Worm (Caenorhabditis elegans) whole organism, L1 larva: Measurements from ENCODE around the gene F20H11.1.

Experiments used
- C04F5.9 ChIP-seq: sonication (generic microtip); optimal IDR thresholded peaks from 2 replicates; lab custom pipeline; 2016; ENCODE audit warnings: missing genetic modification characterization, missing compliant biosample characterization
- C16A3.4 ChIP-seq: fragments of 150-350 bp; optimal IDR thresholded peaks from 2 replicates; lab custom pipeline; 2014; ENCODE audit warnings: missing biosample characterization, missing genetic modification characterization
- F16B12.6 ChIP-seq: fragments of 150-350 bp; optimal IDR thresholded peaks from 2 replicates; lab custom pipeline; 2014; ENCODE audit warnings: missing biosample characterization, missing genetic modification characterization
- Y116A8C.19 ChIP-seq: sonication (generic microtip); optimal IDR thresholded peaks from 2 replicates; lab custom pipeline; 2016; ENCODE audit warnings: missing compliant biosample characterization, missing genetic modification characterization, borderline replicate concordance
- alr-1 ChIP-seq: fragments of 200-800 bp; sonication (Bioruptor generic); optimal IDR thresholded peaks from 2 replicates; lab custom pipeline; 2018; ENCODE audit warnings: borderline replicate concordance, mild to moderate bottlenecking, missing genetic modification characterization, missing compliant biosample characterization
- aly-2 ChIP-seq: fragments of 150-350 bp; optimal IDR thresholded peaks from 2 replicates; lab custom pipeline; 2014; ENCODE audit warnings: missing biosample characterization, missing genetic modification characterization
- blmp-1 ChIP-seq: fragments of 150-350 bp; optimal IDR thresholded peaks from 2 replicates; lab custom pipeline; 2014; ENCODE audit warnings: missing biosample characterization, missing genetic modification characterization
- ceh-63 ChIP-seq: fragments of 200-800 bp; sonication (Bioruptor generic); optimal IDR thresholded peaks from 2 replicates; lab custom pipeline; 2018; ENCODE audit warnings: mild to moderate bottlenecking, missing genetic modification characterization, missing compliant biosample characterization
- ceh-8 ChIP-seq: fragments of 200-800 bp; sonication (Bioruptor generic); optimal IDR thresholded peaks from 2 replicates; lab custom pipeline; 2018; ENCODE audit warnings: mild to moderate bottlenecking, missing genetic modification characterization, moderate library complexity, missing compliant biosample characterization
- ceh-82 ChIP-seq, 3 experiments: fragments of 150-350 bp in 1 of 3; sonication (generic microtip) in 2 of 3; optimal IDR thresholded peaks; 2 replicates each; lab custom pipeline; 2014 to 2017; ENCODE audit warnings: missing biosample characterization in 3 of 3, missing genetic modification characterization in 3 of 3
- ceh-88 ChIP-seq: fragments of 200-800 bp; sonication (Bioruptor generic); IDR thresholded peaks from 2 replicates; pipeline ENCODE4 v1.3.6; 2022; ENCODE audit warnings: missing genetic modification characterization, missing compliant biosample characterization
- ces-1 ChIP-seq: fragments of 150-350 bp; optimal IDR thresholded peaks from 2 replicates; lab custom pipeline; 2014; ENCODE audit warnings: missing biosample characterization, missing genetic modification reagents, missing genetic modification characterization
- dpl-1 ChIP-seq, 3 experiments: fragments of 150-350 bp in 2 of 3; sonication (generic microtip) in 1 of 3; optimal IDR thresholded peaks; 2 replicates each; lab custom pipeline; 2014 to 2017; ENCODE audit warnings: missing biosample characterization in 3 of 3, missing genetic modification characterization in 3 of 3, missing genetic modification reagents in 3 of 3
- efl-1 ChIP-seq, 4 experiments: fragments of 150-350 bp; optimal IDR thresholded peaks in 3 of 4; peaks in 1 of 4; 1 replicate in 1 of 4; 2 replicates in 3 of 4; lab custom pipeline; 2014; ENCODE audit warnings: missing biosample characterization in 2 of 4, missing genetic modification characterization in 2 of 4, missing genetic modification reagents in 2 of 4
- egl-13 ChIP-seq: sonication (generic microtip); optimal IDR thresholded peaks from 2 replicates; lab custom pipeline; 2016; ENCODE audit warnings: missing genotype, missing genetic modification reagents, missing genetic modification characterization, missing compliant biosample characterization
- elt-2 ChIP-seq: sonication (generic microtip); optimal IDR thresholded peaks from 2 replicates; lab custom pipeline; 2016; ENCODE audit warnings: missing genetic modification characterization, mild to moderate bottlenecking, inconsistent platforms, missing compliant biosample characterization, missing genetic modification reagents
- ets-5 ChIP-seq: fragments of 200-800 bp; sonication (Bioruptor generic); IDR thresholded peaks from 2 replicates; pipeline ENCODE4 v1.3.6; 2022; ENCODE audit warnings: missing genetic modification characterization, missing compliant biosample characterization
- fkh-4 ChIP-seq: sonication (generic microtip); optimal IDR thresholded peaks from 2 replicates; lab custom pipeline; 2016; ENCODE audit warnings: missing compliant biosample characterization, missing genetic modification characterization, borderline replicate concordance
- fkh-8 ChIP-seq: sonication (generic microtip); optimal IDR thresholded peaks from 2 replicates; lab custom pipeline; 2016; ENCODE audit warnings: mild to moderate bottlenecking, missing genetic modification characterization, missing compliant biosample characterization
- fos-1 ChIP-seq: fragments of 150-350 bp; optimal IDR thresholded peaks from 2 replicates; lab custom pipeline; 2014; ENCODE audit warnings: missing biosample characterization, missing genetic modification characterization
- grh-1 ChIP-seq: fragments of 200-800 bp; sonication (Bioruptor generic); IDR thresholded peaks from 2 replicates; pipeline ENCODE4 v1.3.6; 2022; ENCODE audit warnings: missing genetic modification reagents, missing genetic modification characterization, missing compliant biosample characterization
- hlh-17 ChIP-seq: fragments of 200-800 bp; sonication (Bioruptor generic); optimal IDR thresholded peaks from 2 replicates; lab custom pipeline; 2018; ENCODE audit warnings: missing genetic modification characterization, mild to moderate bottlenecking, missing compliant biosample characterization, moderate library complexity, borderline replicate concordance
- hpl-2 ChIP-seq: fragments of 150-350 bp; optimal IDR thresholded peaks from 2 replicates; lab custom pipeline; 2014; ENCODE audit warnings: missing biosample characterization, missing genetic modification reagents, missing genetic modification characterization
- irx-1 ChIP-seq: sonication (generic microtip); optimal IDR thresholded peaks from 2 replicates; lab custom pipeline; 2016; ENCODE audit warnings: missing genetic modification characterization, missing compliant biosample characterization
- lin-35 ChIP-seq, 2 experiments: fragments of 150-350 bp; optimal IDR thresholded peaks; 2 replicates each; lab custom pipeline; 2014; ENCODE audit warnings: missing biosample characterization in 2 of 2, missing genetic modification characterization in 2 of 2, missing genetic modification reagents in 2 of 2
- lir-3 ChIP-seq: sonication (generic microtip); optimal IDR thresholded peaks from 2 replicates; lab custom pipeline; 2016; ENCODE audit warnings: mild to moderate bottlenecking, missing genetic modification characterization, moderate library complexity, missing compliant biosample characterization; ENCODE audit not compliant: poor library complexity
- mdl-1 ChIP-seq, 2 experiments: fragments of 150-350 bp; optimal IDR thresholded peaks; 2 replicates each; lab custom pipeline; 2014 to 2017; ENCODE audit warnings: missing biosample characterization in 2 of 2, missing genetic modification characterization in 2 of 2, inconsistent platforms in 1 of 2
- mep-1 ChIP-seq: fragments of 150-350 bp; optimal IDR thresholded peaks from 2 replicates; lab custom pipeline; 2014; ENCODE audit warnings: missing biosample characterization, missing genetic modification characterization
- nhr-12 ChIP-seq: sonication (generic microtip); optimal IDR thresholded peaks from 2 replicates; lab custom pipeline; 2017; ENCODE audit warnings: missing biosample characterization, missing genetic modification characterization
- nhr-19 ChIP-seq: fragments of 200-800 bp; sonication (Bioruptor generic); conservative IDR thresholded peaks from 2 replicates; pipeline ENCODE4 v1.3.6; 2022; ENCODE audit warnings: missing genetic modification characterization, missing compliant biosample characterization
- nhr-20 ChIP-seq: sonication (generic microtip); optimal IDR thresholded peaks from 2 replicates; lab custom pipeline; 2016; ENCODE audit warnings: mild to moderate bottlenecking, missing genetic modification characterization, missing compliant biosample characterization
- nhr-237 ChIP-seq: fragments of 150-350 bp; optimal IDR thresholded peaks from 2 replicates; lab custom pipeline; 2014; ENCODE audit warnings: missing biosample characterization, missing genetic modification characterization
- nhr-28 ChIP-seq: fragments of 150-350 bp; optimal IDR thresholded peaks from 2 replicates; lab custom pipeline; 2014; ENCODE audit warnings: missing biosample characterization, missing genetic modification characterization
- nhr-47 ChIP-seq: sonication (generic microtip); optimal IDR thresholded peaks from 2 replicates; lab custom pipeline; 2016; ENCODE audit warnings: mild to moderate bottlenecking, missing genetic modification characterization, moderate library complexity, missing compliant biosample characterization
- nhr-71 ChIP-seq: sonication (generic microtip); optimal IDR thresholded peaks from 2 replicates; lab custom pipeline; 2016; ENCODE audit warnings: mild to moderate bottlenecking, missing genetic modification characterization, moderate library complexity, missing compliant biosample characterization
- nhr-84 ChIP-seq: sonication (generic microtip); optimal IDR thresholded peaks from 2 replicates; lab custom pipeline; 2017; ENCODE audit warnings: missing biosample characterization, missing genetic modification characterization
- pag-3 ChIP-seq: sonication (generic microtip); optimal IDR thresholded peaks from 2 replicates; lab custom pipeline; 2017; ENCODE audit warnings: missing genetic modification characterization, mild to moderate bottlenecking, missing compliant biosample characterization, antibody characterized with exemption, borderline replicate concordance; ENCODE audit not compliant: insufficient read depth
- pqm-1 ChIP-seq: sonication (generic microtip); optimal IDR thresholded peaks from 3 replicates; lab custom pipeline; 2017; ENCODE audit warnings: missing biosample characterization, missing genetic modification characterization
- rnt-1 ChIP-seq: sonication (generic microtip); optimal IDR thresholded peaks from 2 replicates; lab custom pipeline; 2016; ENCODE audit warnings: mild to moderate bottlenecking, missing genetic modification characterization, moderate library complexity, missing compliant biosample characterization
- snu-23 ChIP-seq: sonication (generic microtip); optimal IDR thresholded peaks from 2 replicates; lab custom pipeline; 2016; ENCODE audit warnings: missing genetic modification characterization, missing compliant biosample characterization
- sptf-1 ChIP-seq: fragments of 150-350 bp; optimal IDR thresholded peaks from 2 replicates; lab custom pipeline; 2014; ENCODE audit warnings: missing biosample characterization, missing genetic modification characterization
- sup-37 ChIP-seq: fragments of 200-800 bp; sonication (Bioruptor generic); optimal IDR thresholded peaks from 2 replicates; lab custom pipeline; 2018; ENCODE audit warnings: mild to moderate bottlenecking, missing genetic modification characterization, missing compliant biosample characterization
- tbx-2 ChIP-seq: sonication (generic microtip); optimal IDR thresholded peaks from 2 replicates; lab custom pipeline; 2016; ENCODE audit warnings: missing genetic modification characterization, missing compliant biosample characterization
- tlp-1 ChIP-seq: fragments of 150-350 bp; optimal IDR thresholded peaks from 2 replicates; lab custom pipeline; 2014; ENCODE audit warnings: missing biosample characterization, missing genetic modification characterization
- unc-130 ChIP-seq: fragments of 150-350 bp; optimal IDR thresholded peaks from 2 replicates; lab custom pipeline; 2017; ENCODE audit warnings: missing biosample characterization, missing genetic modification characterization, inconsistent platforms
- unc-30 ChIP-seq: sonication (generic microtip); optimal IDR thresholded peaks from 2 replicates; lab custom pipeline; 2017; ENCODE audit warnings: missing biosample characterization, missing genetic modification characterization
- unc-86 ChIP-seq: sonication (generic microtip); optimal IDR thresholded peaks from 2 replicates; lab custom pipeline; 2016; ENCODE audit warnings: missing genetic modification characterization, missing compliant biosample characterization
- vab-15 ChIP-seq: sonication (generic microtip); optimal IDR thresholded peaks from 2 replicates; lab custom pipeline; 2017; ENCODE audit warnings: missing genotype, mild to moderate bottlenecking, missing genetic modification characterization, missing compliant biosample characterization
- xbp-1 ChIP-seq: sonication (generic microtip); optimal IDR thresholded peaks from 2 replicates; lab custom pipeline; 2016; ENCODE audit warnings: missing genetic modification characterization, missing compliant biosample characterization
- zag-1 ChIP-seq: fragments of 150-350 bp; optimal IDR thresholded peaks from 2 replicates; lab custom pipeline; 2014; ENCODE audit warnings: missing biosample characterization, missing genetic modification characterization
- ztf-11 ChIP-seq, 2 experiments: sonication (generic microtip); optimal IDR thresholded peaks; 2 replicates each; lab custom pipeline; 2016 to 2017; ENCODE audit warnings: missing genetic modification characterization in 2 of 2, missing biosample characterization in 1 of 2, missing compliant biosample characterization in 1 of 2
- ztf-4 ChIP-seq: fragments of 150-350 bp; optimal IDR thresholded peaks from 2 replicates; lab custom pipeline; 2014; ENCODE audit warnings: missing biosample characterization, missing genetic modification characterization

F20H11.1 gene

ce11 chrIII:6615064-6615463 is 23.1 kb upstream of the F20H11.1 start, which contains the start of gene cmtr-2 (continued):
- TF ChIP-seq sup-37 (no peak), unc-30 (no peak), fkh-4 (no peak), mdl-1 (tag; optimal IDR thresholded peaks at IDR 0.05; lab: Kevin White, UChicago) (peak in 1 of 2 experiments; percentile 1), aly-2 (tag; lab: Kevin White, UChicago) (no peak), unc-130 (tag; lab: Kevin White, UChicago) (no peak), nhr-19 (peak; percentile 79), hlh-17 (GFP tag; lab: Kevin White, UChicago) (no peak), efl-1 (optimal IDR thresholded peaks at IDR 0.05; lab: Kevin White, UChicago) (peak; percentile 95 to 98), efl-1 (GFP tag; optimal IDR thresholded peaks at IDR 0.05 in 1 of 2; lab: Kevin White, UChicago) (peak; percentile 96 to 100), pag-3 (tag; lab: Kevin White, UChicago) (no peak), elt-2 (tag; lab: Kevin White, UChicago) (no peak), ets-5 (GFP tag; lab: Robert Waterston, UW) (no peak), lin-35 (GFP tag; optimal IDR thresholded peaks at IDR 0.05; lab: Kevin White, UChicago) (peak; percentile 92 to 97), C16A3.4 (tag; lab: Kevin White, UChicago) (peak; percentile 40), vab-15 (tag; lab: Kevin White, UChicago) (no peak), tbx-2 (tag; lab: Kevin White, UChicago) (peak; percentile 30), tlp-1 (no peak), ztf-11 (tag; optimal IDR thresholded peaks at IDR 0.05; lab: Kevin White, UChicago) (no peak), ces-1 (GFP tag; lab: Kevin White, UChicago) (no peak), alr-1 (tag; lab: Kevin White, UChicago) (no peak), ceh-63 (no peak), snu-23 (GFP tag; lab: Kevin White, UChicago) (peak; percentile 41), rnt-1 (peak; percentile 61), lir-3 (tag; lab: Kevin White, UChicago) (no peak), ceh-88 (GFP tag; lab: Robert Waterston, UW) (no peak), egl-13 (no peak), fkh-8 (tag; lab: Kevin White, UChicago) (no peak), mep-1 (tag; lab: Kevin White, UChicago) (peak; percentile 66), blmp-1 (tag; lab: Kevin White, UChicago) (peak; percentile 34), ceh-8 (no peak), nhr-20 (tag; lab: Kevin White, UChicago) (peak; percentile 33), nhr-237 (tag; lab: Kevin White, UChicago) (no peak), unc-86 (tag; lab: Kevin White, UChicago) (peak; percentile 10), nhr-47 (tag; lab: Kevin White, UChicago) (peak; percentile 63), nhr-84 (no peak), sptf-1 (tag; lab: Kevin White, UChicago) (no peak), zag-1 (tag; lab: Kevin White, UChicago) (no peak), xbp-1 (tag; lab: Kevin White, UChicago) (peak; percentile 39), nhr-12 (no peak), F16B12.6 (tag; lab: Kevin White, UChicago) (peak; percentile 3), nhr-28 (no peak), pqm-1 (tag; lab: Kevin White, UChicago) (no peak)
- TF ChIP-seq, all 84 proteins: peak for 30

- no peak for TF ChIP-seq ceh-8
- no peak for TF ChIP-seq ces-1 (GFP tag; lab: Kevin White, UChicago)
- no peak for TF ChIP-seq nhr-20 (tag; lab: Kevin White, UChicago)
- TF ChIP-seq irx-1: no peak
- TF ChIP-seq elt-2 (tag; lab: Kevin White, UChicago): peak; percentile 38
- no peak for TF ChIP-seq nhr-71
- TF ChIP-seq fos-1 (tag; lab: Kevin White, UChicago): no peak
- TF ChIP-seq efl-1 (optimal IDR thresholded peaks at IDR 0.05; lab: Kevin White, UChicago): no peak
- peak in 1 of 2 experiments; percentile 76 for TF ChIP-seq efl-1 (GFP tag; optimal IDR thresholded peaks at IDR 0.05 in 1 of 2; lab: Kevin White, UChicago)
- TF ChIP-seq sptf-1 (tag; lab: Kevin White, UChicago): no peak
- TF ChIP-seq ztf-4 (tag; lab: Kevin White, UChicago): no peak
- no peak for TF ChIP-seq hpl-2 (GFP tag; lab: Kevin White, UChicago)
- TF ChIP-seq grh-1 (GFP tag; lab: Robert Waterston, UW): no peak
- no peak for TF ChIP-seq Y116A8C.19 (tag; lab: Kevin White, UChicago)
- TF ChIP-seq zag-1 (tag; lab: Kevin White, UChicago): no peak
- no peak for TF ChIP-seq dpl-1 (GFP tag; optimal IDR thresholded peaks at IDR 0.05; lab: Kevin White, UChicago)
- TF ChIP-seq ceh-82 (tag; optimal IDR thresholded peaks at IDR 0.05; lab: Kevin White, UChicago): no peak
- TF ChIP-seq ets-5 (GFP tag; lab: Robert Waterston, UW): no peak
- TF ChIP-seq C04F5.9 (tag; lab: Kevin White, UChicago): no peak
- TF ChIP-seq blmp-1 (tag; lab: Kevin White, UChicago): no peak
Observed at ce11 chrIII:6612282-6612681, 20.3 kb upstream of the F20H11.1 start, which contains the start of gene ctsa-4.2. Gene ctsa-4.2 (plus strand): TSS chrIII:6612528.
